Worm (Caenorhabditis elegans) whole organism, young adult: Measurements from ENCODE around the gene rpl-7A.
A peak's percentile ranks its signal among the peaks of the same experiment; 100 is the strongest.

Source experiments
- B0019.2 ChIP-seq: fragments of 200-800 bp; sonication (Bioruptor generic); conservative IDR thresholded peaks from 2 replicates; pipeline ENCODE4 v1.3.6; 2022; ENCODE audit warnings: missing genetic modification reagents, missing genetic modification characterization, missing compliant biosample characterization
- B0035.1 ChIP-seq: sonication (generic microtip); optimal IDR thresholded peaks from 2 replicates; lab custom pipeline; 2016; ENCODE audit warnings: missing genetic modification characterization, mild to moderate bottlenecking, missing compliant biosample characterization, missing genotype, missing genetic modification reagents
- B0261.1 ChIP-seq: sonication (generic microtip); optimal IDR thresholded peaks from 2 replicates; lab custom pipeline; 2016; ENCODE audit warnings: mild to moderate bottlenecking, missing genetic modification characterization, moderate library complexity, missing compliant biosample characterization
- F22D6.2 ChIP-seq: sonication (generic microtip); optimal IDR thresholded peaks from 2 replicates; lab custom pipeline; 2016; ENCODE audit warnings: mild to moderate bottlenecking, missing genetic modification characterization, missing compliant biosample characterization
- F33H1.4 ChIP-seq: fragments of 200-800 bp; sonication (Bioruptor generic); IDR thresholded peaks from 2 replicates; pipeline ENCODE4 v1.3.6; 2022; ENCODE audit warnings: missing genetic modification reagents, missing genetic modification characterization, missing compliant biosample characterization
- F52B5.7 ChIP-seq: sonication (generic microtip); optimal IDR thresholded peaks from 2 replicates; lab custom pipeline; 2016; ENCODE audit warnings: mild to moderate bottlenecking, missing genetic modification characterization, missing compliant biosample characterization
- K12H6.12 ChIP-seq: fragments of 200-800 bp; sonication (Bioruptor generic); optimal IDR thresholded peaks from 2 replicates; lab custom pipeline; 2018; ENCODE audit warnings: mild to moderate bottlenecking, missing genetic modification characterization, missing compliant biosample characterization
- T26A5.8 ChIP-seq: sonication (generic microtip); optimal IDR thresholded peaks from 2 replicates; lab custom pipeline; 2016; ENCODE audit warnings: missing genetic modification characterization, missing compliant biosample characterization
- Y79H2A.3 ChIP-seq: fragments of 200-800 bp; sonication (Bioruptor generic); conservative IDR thresholded peaks from 2 replicates; pipeline ENCODE4 v1.3.6; 2022; ENCODE audit warnings: missing genetic modification reagents, missing genetic modification characterization, missing compliant biosample characterization
- ama-1 ChIP-seq, 3 experiments: fragments of 150-350 bp in 1 of 3; sonication (generic microtip) in 2 of 3; optimal IDR thresholded peaks; 2 replicates each; lab custom pipeline; 2014 to 2018; ENCODE audit warnings: missing biosample characterization in 2 of 3, missing genetic modification characterization in 2 of 3, missing genetic modification reagents in 2 of 3
- aptf-2 ChIP-seq: fragments of 200-800 bp; sonication (Bioruptor generic); conservative IDR thresholded peaks from 2 replicates; pipeline ENCODE4 v1.3.6; 2022; ENCODE audit warnings: missing genetic modification reagents, missing genetic modification characterization, missing compliant biosample characterization
- atf-7 ChIP-seq: sonication (generic microtip); optimal IDR thresholded peaks from 2 replicates; lab custom pipeline; 2017; ENCODE audit warnings: mild to moderate bottlenecking, missing genetic modification characterization, missing compliant biosample characterization
- attf-3 ChIP-seq: fragments of 200-800 bp; sonication (Bioruptor generic); conservative IDR thresholded peaks from 2 replicates; pipeline ENCODE4 v1.3.6; 2022; ENCODE audit warnings: missing genetic modification reagents, missing genetic modification characterization, missing compliant biosample characterization
- bed-1 ChIP-seq: fragments of 200-800 bp; sonication (Bioruptor generic); IDR thresholded peaks from 2 replicates; pipeline ENCODE4 v1.3.6; 2022; ENCODE audit warnings: missing genetic modification reagents, missing genetic modification characterization, missing compliant biosample characterization
- bed-2 ChIP-seq: fragments of 200-800 bp; sonication (Bioruptor generic); IDR thresholded peaks from 2 replicates; pipeline ENCODE4 v1.3.6; 2022; ENCODE audit warnings: missing genetic modification reagents, missing genetic modification characterization, missing compliant biosample characterization
- ceh-79 ChIP-seq: sonication (generic microtip); optimal IDR thresholded peaks from 2 replicates; lab custom pipeline; 2017; ENCODE audit warnings: mild to moderate bottlenecking, missing genetic modification characterization, missing compliant biosample characterization
- ceh-91 ChIP-seq: fragments of 200-800 bp; sonication (Bioruptor generic); IDR thresholded peaks from 2 replicates; pipeline ENCODE4 v1.3.6; 2022; ENCODE audit warnings: missing genetic modification reagents, missing genetic modification characterization, missing compliant biosample characterization
- die-1 ChIP-seq: sonication (generic microtip); optimal IDR thresholded peaks from 2 replicates; lab custom pipeline; 2016; ENCODE audit warnings: missing genotype, mild to moderate bottlenecking, missing genetic modification characterization, missing compliant biosample characterization
- dpff-1 ChIP-seq: sonication (generic microtip); optimal IDR thresholded peaks from 2 replicates; lab custom pipeline; 2017; ENCODE audit warnings: mild to moderate bottlenecking, missing genetic modification characterization, missing compliant biosample characterization
- egl-18 ChIP-seq: fragments of 200-800 bp; sonication (Bioruptor generic); IDR thresholded peaks from 2 replicates; pipeline ENCODE4 v1.3.6; 2022; ENCODE audit warnings: missing genetic modification reagents, missing genetic modification characterization, missing compliant biosample characterization
- egl-44 ChIP-seq: fragments of 200-800 bp; sonication (Bioruptor generic); IDR thresholded peaks from 2 replicates; pipeline ENCODE4 v1.3.6; 2022; ENCODE audit warnings: missing genetic modification reagents, missing genetic modification characterization, missing compliant biosample characterization
- fkh-3 ChIP-seq: sonication (generic microtip); optimal IDR thresholded peaks from 2 replicates; lab custom pipeline; 2016; ENCODE audit warnings: mild to moderate bottlenecking, missing genetic modification characterization, missing compliant biosample characterization
- hrde-1 ChIP-seq: sonication (generic microtip); optimal IDR thresholded peaks from 2 replicates; lab custom pipeline; 2016; ENCODE audit warnings: missing genetic modification characterization, mild to moderate bottlenecking, missing compliant biosample characterization, moderate library complexity, missing genotype, missing genetic modification reagents, borderline replicate concordance
- hsf-1 ChIP-seq: fragments of 200-800 bp; sonication (Bioruptor generic); IDR thresholded peaks from 2 replicates; pipeline ENCODE4 v1.3.6; 2022; ENCODE audit warnings: missing genetic modification reagents, missing genetic modification characterization, missing compliant biosample characterization
- let-526 ChIP-seq: fragments of 200-800 bp; sonication (Bioruptor generic); IDR thresholded peaks from 2 replicates; pipeline ENCODE4 v1.3.6; 2022; ENCODE audit warnings: missing genetic modification reagents, missing genetic modification characterization, missing compliant biosample characterization
- lin-40 ChIP-seq: sonication (generic microtip); optimal IDR thresholded peaks from 2 replicates; lab custom pipeline; 2016; ENCODE audit warnings: missing genetic modification characterization, mild to moderate bottlenecking, missing compliant biosample characterization, missing genotype, missing genetic modification reagents
- madf-8 ChIP-seq: fragments of 200-800 bp; sonication (Bioruptor generic); conservative IDR thresholded peaks from 2 replicates; pipeline ENCODE4 v1.3.6; 2022; ENCODE audit warnings: missing genetic modification reagents, missing genetic modification characterization, missing compliant biosample characterization
- mcd-1 ChIP-seq: fragments of 200-800 bp; sonication (Bioruptor generic); IDR thresholded peaks from 2 replicates; pipeline ENCODE4 v1.3.6; 2022; ENCODE audit warnings: missing genetic modification reagents, missing genetic modification characterization, missing compliant biosample characterization
- mel-28 ChIP-seq: sonication (generic microtip); optimal IDR thresholded peaks from 2 replicates; lab custom pipeline; 2016; ENCODE audit warnings: borderline replicate concordance, mild to moderate bottlenecking, missing genetic modification characterization, missing compliant biosample characterization
- mxl-1 ChIP-seq: sonication (generic microtip); optimal IDR thresholded peaks from 2 replicates; lab custom pipeline; 2016; ENCODE audit warnings: missing genetic modification characterization, missing compliant biosample characterization
- nhr-179 ChIP-seq: sonication (generic microtip); optimal IDR thresholded peaks from 2 replicates; lab custom pipeline; 2016; ENCODE audit warnings: mild to moderate bottlenecking, missing genetic modification characterization, missing compliant biosample characterization
- nhr-27 ChIP-seq: fragments of 200-800 bp; sonication (Bioruptor generic); optimal IDR thresholded peaks from 2 replicates; lab custom pipeline; 2018; ENCODE audit warnings: mild to moderate bottlenecking, missing genetic modification characterization, moderate library complexity, missing compliant biosample characterization
- pbrm-1 ChIP-seq: fragments of 200-800 bp; sonication (Bioruptor generic); IDR thresholded peaks from 2 replicates; pipeline ENCODE4 v1.3.6; 2022; ENCODE audit warnings: missing genetic modification reagents, missing genetic modification characterization, missing compliant biosample characterization
- rec-8 ChIP-seq, 2 experiments: sonication (generic microtip); optimal IDR thresholded peaks; 2 replicates each; lab custom pipeline; 2016; ENCODE audit warnings: mild to moderate bottlenecking in 2 of 2, missing genetic modification characterization in 2 of 2, missing genetic modification reagents in 2 of 2, missing genotype in 2 of 2, missing biosample characterization in 1 of 2, missing compliant biosample characterization in 1 of 2, moderate library complexity in 1 of 2
- sdz-38 ChIP-seq: sonication (generic microtip); optimal IDR thresholded peaks from 2 replicates; lab custom pipeline; 2016; ENCODE audit warnings: missing genotype, missing genetic modification characterization, missing compliant biosample characterization
- sea-2 ChIP-seq: fragments of 200-800 bp; sonication (Bioruptor generic); IDR thresholded peaks from 2 replicates; pipeline ENCODE4 v1.3.6; 2022; ENCODE audit warnings: missing genetic modification characterization, missing compliant biosample characterization
- snpc-1.1 ChIP-seq: sonication (generic microtip); optimal IDR thresholded peaks from 2 replicates; lab custom pipeline; 2017; ENCODE audit warnings: missing genetic modification characterization, mild to moderate bottlenecking, missing compliant biosample characterization, antibody characterized with exemption, moderate library complexity, missing genotype, missing genetic modification reagents; ENCODE audit not compliant: insufficient read depth
- snpc-3.4 ChIP-seq: sonication (generic microtip); optimal IDR thresholded peaks from 2 replicates; lab custom pipeline; 2017; ENCODE audit warnings: missing genetic modification characterization, mild to moderate bottlenecking, missing compliant biosample characterization, antibody characterized with exemption, moderate library complexity, missing genotype, missing genetic modification reagents
- somi-1 ChIP-seq: fragments of 200-800 bp; sonication (Bioruptor generic); optimal IDR thresholded peaks from 2 replicates; lab custom pipeline; 2018; ENCODE audit warnings: mild to moderate bottlenecking, missing genetic modification characterization, missing compliant biosample characterization
- sptf-2 ChIP-seq: fragments of 200-800 bp; sonication (Bioruptor generic); optimal IDR thresholded peaks from 2 replicates; lab custom pipeline; 2018; ENCODE audit warnings: mild to moderate bottlenecking, missing genetic modification characterization, missing compliant biosample characterization
- unc-130 ChIP-seq: sonication (generic microtip); optimal IDR thresholded peaks from 2 replicates; lab custom pipeline; 2016; ENCODE audit warnings: missing genetic modification reagents, missing genetic modification characterization, missing compliant biosample characterization
- unc-62 ChIP-seq: fragments of 150-350 bp; optimal IDR thresholded peaks from 2 replicates; lab custom pipeline; 2014; ENCODE audit warnings: missing biosample characterization, missing genetic modification reagents, missing genetic modification characterization
- xnd-1 ChIP-seq: sonication (generic microtip); optimal IDR thresholded peaks from 2 replicates; lab custom pipeline; 2016; ENCODE audit warnings: missing genotype, missing genetic modification reagents, missing genetic modification characterization, missing compliant biosample characterization
- ztf-18 ChIP-seq: sonication (generic microtip); optimal IDR thresholded peaks from 2 replicates; lab custom pipeline; 2016; ENCODE audit warnings: missing genotype, mild to moderate bottlenecking, missing genetic modification characterization, missing compliant biosample characterization
- ztf-28 ChIP-seq: fragments of 200-800 bp; sonication (Bioruptor generic); IDR thresholded peaks from 2 replicates; pipeline ENCODE4 v1.3.6; 2022; ENCODE audit warnings: missing genetic modification reagents, missing genetic modification characterization, missing compliant biosample characterization

The rpl-7A gene

DNA sequence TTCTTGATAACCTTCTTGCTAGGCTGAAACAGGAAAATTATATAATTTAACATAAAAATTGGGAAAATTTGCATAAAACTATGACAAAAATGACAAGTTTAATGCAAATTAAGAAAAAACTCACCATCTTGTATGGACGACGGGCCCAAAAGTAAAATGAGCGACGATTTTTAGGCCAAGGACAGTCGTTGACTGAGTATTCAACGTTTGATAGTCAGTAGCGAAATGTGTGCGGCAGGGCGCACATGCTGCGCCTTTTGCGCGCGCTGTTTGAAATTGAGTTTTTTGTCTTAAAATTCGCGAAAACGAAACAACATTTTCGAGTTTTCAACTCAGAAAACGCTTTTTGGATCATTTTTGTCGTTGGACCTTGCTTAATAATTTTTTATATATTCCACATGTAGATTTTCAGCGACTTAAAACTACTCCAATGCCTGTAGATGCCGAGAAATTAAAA, at the start of gene rpl-7A, which contains the start of gene set-21 (continued):
- TF ChIP-seq snpc-1.1 (no peak), ceh-91 (peak; percentile 97), pbrm-1 (GFP tag; lab: Robert Waterston, UW) (peak; percentile 98), rec-8 (tag; optimal IDR thresholded peaks at IDR 0.05; lab: Kevin White, UChicago) (no peak), dpff-1 (tag; lab: Kevin White, UChicago) (no peak), fkh-3 (tag; lab: Kevin White, UChicago) (no peak), mel-28 (tag; lab: Kevin White, UChicago) (peak; percentile 24), B0019.2 (GFP tag; lab: Robert Waterston, UW) (peak; percentile 95), T26A5.8 (tag; lab: Kevin White, UChicago) (no peak), madf-8 (GFP tag; lab: Robert Waterston, UW) (peak; percentile 86), snpc-3.4 (tag; lab: Kevin White, UChicago) (peak; percentile 77), nhr-179 (tag; lab: Kevin White, UChicago) (no peak), F33H1.4 (peak; percentile 96), mxl-1 (tag; lab: Kevin White, UChicago) (no peak), hsf-1 (peak; percentile 87), bed-1 (GFP tag; lab: Robert Waterston, UW) (peak; percentile 65; the same call in 1 of the 2 replicates), ama-1 (optimal IDR thresholded peaks at IDR 0.05; lab: Kevin White, UChicago) (no peak), ama-1 (GFP tag; optimal IDR thresholded peaks at IDR 0.05; lab: Kevin White, UChicago) (no peak), somi-1 (GFP tag; lab: Kevin White, UChicago) (peak; percentile 80), sdz-38 (tag; lab: Kevin White, UChicago) (no peak), aptf-2 (GFP tag; lab: Robert Waterston, UW) (peak; percentile 88), nhr-27 (tag; lab: Kevin White, UChicago) (no peak), die-1 (tag; lab: Kevin White, UChicago) (no peak), F22D6.2 (tag; lab: Kevin White, UChicago) (peak; percentile 75), ztf-18 (tag; lab: Kevin White, UChicago) (peak; percentile 87), unc-130 (peak; percentile 82), lin-40 (peak; percentile 94), mcd-1 (peak; percentile 100), B0035.1 (peak; percentile 36), attf-3 (GFP tag; lab: Robert Waterston, UW) (peak; percentile 87), bed-2 (0 out of 2 replicates have a peak, but pooled peaks have one; percentile 52)

DNA sequence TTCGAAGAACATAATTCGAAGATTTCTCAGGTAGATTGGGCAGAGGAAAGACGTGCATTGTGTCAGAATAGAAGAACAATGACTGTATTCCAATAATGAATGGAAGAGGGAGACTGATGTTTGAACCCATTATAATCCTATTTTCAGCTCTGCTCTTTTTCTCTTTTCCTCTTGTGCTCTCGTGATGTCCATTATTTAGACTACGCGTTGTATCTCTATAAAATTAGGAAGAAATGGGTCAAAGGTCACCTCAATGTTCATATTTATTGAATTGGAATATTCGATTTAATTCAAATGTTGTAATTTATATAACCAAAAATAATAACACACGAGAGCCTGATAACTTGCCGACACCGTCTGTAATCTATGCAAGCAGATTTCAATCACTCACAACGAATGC, 48.8 kb upstream of the rpl-7A start, which contains the start of gene fbxb-74:
Gene fbxb-74, minus strand, starts transcription at position 101 of the 400 bp plus-strand sequence.
- no peak for TF ChIP-seq sdz-38 (tag; lab: Kevin White, UChicago)
- TF ChIP-seq egl-18 (GFP tag; lab: Robert Waterston, UW) = no peak
- no peak for TF ChIP-seq K12H6.12 (tag; lab: Kevin White, UChicago)
- no peak for TF ChIP-seq mel-28 (tag; lab: Kevin White, UChicago)
- TF ChIP-seq sptf-2 = no peak
- no peak for TF ChIP-seq ceh-79 (tag; lab: Kevin White, UChicago)
- no peak for TF ChIP-seq ztf-28 (GFP tag; lab: Robert Waterston, UW)
- no peak for TF ChIP-seq let-526 (GFP tag; lab: Robert Waterston, UW)
- no peak for TF ChIP-seq atf-7 (tag; lab: Kevin White, UChicago)
- TF ChIP-seq sea-2 = no peak
- TF ChIP-seq hrde-1 (tag; lab: Kevin White, UChicago) = no peak
- no peak for TF ChIP-seq xnd-1 (tag; lab: Kevin White, UChicago)
- no peak for TF ChIP-seq F52B5.7
- TF ChIP-seq B0261.1 (tag; lab: Kevin White, UChicago) = no peak
- TF ChIP-seq Y79H2A.3 (GFP tag; lab: Robert Waterston, UW) = no peak
- no peak for TF ChIP-seq unc-62 (GFP tag; lab: Kevin White, UChicago)
- no peak for TF ChIP-seq egl-44 (GFP tag; lab: Robert Waterston, UW)
- no peak for TF ChIP-seq nhr-27 (tag; lab: Kevin White, UChicago)
